Worm (Caenorhabditis elegans) whole organism, midembryonic: ENCODE results near the gene T04A6.2.

Experiments
- klf-2 ChIP-seq: fragments of 200-800 bp; sonication (Bioruptor generic); conservative IDR thresholded peaks from 2 replicates; pipeline ENCODE4 v1.3.6; 2022; ENCODE audit warnings: missing genetic modification reagents, missing genetic modification characterization, missing compliant biosample characterization
- tab-1 ChIP-seq: fragments of 200-800 bp; sonication (Bioruptor generic); IDR thresholded peaks from 2 replicates; pipeline ENCODE4 v1.3.6; 2022; ENCODE audit warnings: missing genetic modification characterization, missing compliant biosample characterization

- no peak for TF ChIP-seq tab-1 (GFP tag; lab: Robert Waterston, UW)
- TF ChIP-seq klf-2: no peak
Observed at ce11 chrIII:7579324-7579723, 35.3 kb upstream of the T04A6.2 start, which contains the start of gene mfsd-6.
